Worm (Caenorhabditis elegans) whole organism, mixed stage, embryonic: ENCODE results near the gene F36G3.3.

Experiments
- ceh-39 ChIP-seq: fragments of 150-350 bp; optimal IDR thresholded peaks from 2 replicates; lab custom pipeline; 2014; ENCODE audit warnings: missing biosample characterization, missing genetic modification characterization
- ceh-43 ChIP-seq: fragments of 200-800 bp; sonication (Bioruptor generic); optimal IDR thresholded peaks from 2 replicates; lab custom pipeline; 2018; ENCODE audit warnings: mild to moderate bottlenecking, missing genetic modification characterization, moderate library complexity, missing compliant biosample characterization
- ceh-83 ChIP-seq: fragments of 200-800 bp; sonication (Bioruptor generic); optimal IDR thresholded peaks from 2 replicates; lab custom pipeline; 2018; ENCODE audit warnings: mild to moderate bottlenecking, missing genetic modification characterization, missing compliant biosample characterization
- elt-1 ChIP-seq: sonication (generic microtip); optimal IDR thresholded peaks from 2 replicates; lab custom pipeline; 2017; ENCODE audit warnings: missing genetic modification characterization, mild to moderate bottlenecking, missing compliant biosample characterization, antibody characterized with exemption, moderate library complexity, borderline replicate concordance; ENCODE audit not compliant: insufficient read depth
- lin-32 ChIP-seq: fragments of 200-800 bp; sonication (Bioruptor generic); optimal IDR thresholded peaks from 2 replicates; lab custom pipeline; 2018; ENCODE audit warnings: mild to moderate bottlenecking, missing genetic modification characterization, missing compliant biosample characterization
- nhr-12 ChIP-seq: fragments of 150-350 bp; optimal IDR thresholded peaks from 2 replicates; lab custom pipeline; 2014; ENCODE audit warnings: missing biosample characterization, missing genetic modification characterization
- nhr-237 ChIP-seq: fragments of 150-350 bp; optimal IDR thresholded peaks from 2 replicates; lab custom pipeline; 2014; ENCODE audit warnings: missing biosample characterization, missing genetic modification characterization
- nhr-28 ChIP-seq: fragments of 150-350 bp; optimal IDR thresholded peaks from 2 replicates; lab custom pipeline; 2014; ENCODE audit warnings: missing biosample characterization, missing genetic modification characterization
- pha-4 ChIP-seq: fragments of 150-350 bp; optimal IDR thresholded peaks from 2 replicates; lab custom pipeline; 2018; ENCODE audit warnings: missing biosample characterization, missing genetic modification reagents, missing genetic modification characterization
- tbx-8 ChIP-seq: fragments of 200-800 bp; sonication (Bioruptor generic); optimal IDR thresholded peaks from 2 replicates; lab custom pipeline; 2018; ENCODE audit warnings: mild to moderate bottlenecking, missing genetic modification characterization, moderate library complexity, missing compliant biosample characterization
- unc-120 ChIP-seq: sonication (generic microtip); optimal IDR thresholded peaks from 2 replicates; lab custom pipeline; 2017; ENCODE audit warnings: missing genetic modification characterization, missing compliant biosample characterization; ENCODE audit not compliant: poor library complexity, severe bottlenecking
- zip-8 ChIP-seq: fragments of 150-350 bp; optimal IDR thresholded peaks from 2 replicates; lab custom pipeline; 2014; ENCODE audit warnings: missing biosample characterization, missing genetic modification characterization

- no peak for TF ChIP-seq nhr-237 (tag; lab: Kevin White, UChicago)
- no peak for TF ChIP-seq ceh-39 (tag; lab: Kevin White, UChicago)
- TF ChIP-seq ceh-43 (GFP tag; lab: Kevin White, UChicago): no peak
- TF ChIP-seq ceh-83 (GFP tag; lab: Kevin White, UChicago): no peak
- TF ChIP-seq pha-4 (tag; lab: Kevin White, UChicago): no peak
- no peak for TF ChIP-seq nhr-12 (tag; lab: Kevin White, UChicago)
- no peak for TF ChIP-seq tbx-8
- no peak for TF ChIP-seq zip-8
- TF ChIP-seq nhr-28 (tag; lab: Kevin White, UChicago): no peak
- no peak for TF ChIP-seq lin-32 (GFP tag; lab: Kevin White, UChicago)
- TF ChIP-seq elt-1 (tag; lab: Kevin White, UChicago): no peak
- TF ChIP-seq unc-120 (tag; lab: Kevin White, UChicago): no peak
Observed at ce11 chrX:9845916-9846315, 47.3 kb downstream of the F36G3.3 start.
